Fruit fly (Drosophila melanogaster): ENCODE results near the gene CG11885.
A peak's percentile ranks its signal among the peaks of the same experiment; 100 is the strongest.

Gene CG11885

dm6 chr2L:469912-470311 lies 48.7 kb upstream of the CG11885 start (continued):
- no peak for TF ChIP-seq kah (GFP tag; optimal IDR thresholded peaks at IDR 0.05)
- TF ChIP-seq bab2 (GFP tag; optimal IDR thresholded peaks at IDR 0.05), result no peak
- TF ChIP-seq CG17359 (tag; optimal IDR thresholded peaks at IDR 0.05), result peak; percentile 27
- peak; percentile 78 for TF ChIP-seq CG11696 (GFP tag; IDR thresholded peaks at IDR 0.05)
- TF ChIP-seq lola (GFP tag; optimal IDR thresholded peaks at IDR 0.05), result no peak
- peak; percentile 22 for TF ChIP-seq Blimp-1 (GFP tag; optimal IDR thresholded peaks at IDR 0.05)
- no peak for TF ChIP-seq Xrp1 (GFP tag; IDR thresholded peaks at IDR 0.05)
- peak; percentile 48 for TF ChIP-seq CG1603 (tag; optimal IDR thresholded peaks at IDR 0.05)
- TF ChIP-seq prd (optimal IDR thresholded peaks at IDR 0.05), result no peak
- TF ChIP-seq prd (GFP tag; IDR thresholded peaks at IDR 0.05), result 0 out of 3 replicates have a peak, but pooled peaks have one; percentile 17
- no peak for TF ChIP-seq Usf (GFP tag; optimal IDR thresholded peaks at IDR 0.05)
- TF ChIP-seq tap (tag; optimal IDR thresholded peaks at IDR 0.05), result peak; percentile 8
- no peak for TF ChIP-seq Dip2 (GFP tag; IDR thresholded peaks at IDR 0.05)
- TF ChIP-seq CG14050 (GFP tag; IDR thresholded peaks at IDR 0.05), result no peak
- TF ChIP-seq CG15073 (GFP tag; optimal IDR thresholded peaks at IDR 0.05), result peak; percentile 38
- TF ChIP-seq CG9215 (GFP tag; IDR thresholded peaks at IDR 0.05), result no peak
- TF ChIP-seq sens (GFP tag), result peak; percentile 58
- peak; percentile 13 for TF ChIP-seq PHDP (tag; optimal IDR thresholded peaks at IDR 0.05)

- TF ChIP-seq unpg (GFP tag; optimal IDR thresholded peaks at IDR 0.05) (peak; percentile 83), CG14050 (GFP tag; IDR thresholded peaks at IDR 0.05) (peak; percentile 76), gcm2 (GFP tag; optimal IDR thresholded peaks at IDR 0.05) (peak; percentile 14), inv (GFP tag; IDR thresholded peaks at IDR 0.05; ENCODE audit: partially characterized antibody) (no peak), psq (GFP tag; optimal IDR thresholded peaks at IDR 0.05) (peak; percentile 54), sug (tag; optimal IDR thresholded peaks at IDR 0.05) (peak; percentile 50), Dek (tag; optimal IDR thresholded peaks at IDR 0.05) (peak; percentile 65), CG6654 (GFP tag; optimal IDR thresholded peaks at IDR 0.05) (peak; percentile 37), E2f2 (GFP tag; IDR thresholded peaks at IDR 0.05) (no peak), MBD-R2 (GFP tag; IDR thresholded peaks at IDR 0.05) (peak; percentile 26; the same call in 1 of the 2 replicates), pnt (GFP tag; optimal IDR thresholded peaks at IDR 0.05) (peak; percentile 54), CkIIα-i1 (GFP tag; IDR thresholded peaks at IDR 0.05) (no peak), CG9932 (GFP tag; IDR thresholded peaks at IDR 0.05) (peak; percentile 60), CG2712 (tag; optimal IDR thresholded peaks at IDR 0.05) (peak; percentile 81), Bgb (GFP tag; IDR thresholded peaks at IDR 0.05; ENCODE audit: partially characterized antibody) (no peak), btn (GFP tag; optimal IDR thresholded peaks at IDR 0.05) (peak; percentile 41), pfk (GFP tag; optimal IDR thresholded peaks at IDR 0.05) (no peak), CG17612 (GFP tag; IDR thresholded peaks at IDR 0.05) (peak; percentile 63), Bteb2 (GFP tag; optimal IDR thresholded peaks at IDR 0.05) (peak; percentile 62), CG12071 (GFP tag; optimal IDR thresholded peaks at IDR 0.05) (peak; percentile 75), dati (GFP tag; IDR thresholded peaks at IDR 0.05) (peak; percentile 67), corto (GFP tag; optimal IDR thresholded peaks at IDR 0.05) (peak; percentile 19), nerfin-2 (GFP tag; IDR thresholded peaks at IDR 0.05; ENCODE audit: partially characterized antibody) (no peak), lab (GFP tag; optimal IDR thresholded peaks at IDR 0.05) (peak; percentile 87), Antp (GFP tag; optimal IDR thresholded peaks at IDR 0.05) (peak; percentile 68), luna (GFP tag; optimal IDR thresholded peaks at IDR 0.05) (peak; percentile 44), prd (optimal IDR thresholded peaks at IDR 0.05) (no peak), prd (GFP tag; IDR thresholded peaks at IDR 0.05) (peak; percentile 82), CG16863 (GFP tag; optimal IDR thresholded peaks at IDR 0.05) (peak; percentile 79), Vsx1 (GFP tag; optimal IDR thresholded peaks at IDR 0.05) (peak; percentile 44), CG6765 (GFP tag; optimal IDR thresholded peaks at IDR 0.05) (peak; percentile 53), CG17361 (GFP tag; IDR thresholded peaks at IDR 0.05) (peak; percentile 73), al (GFP tag; IDR thresholded peaks at IDR 0.05) (peak; percentile 56; the same call in 1 of the 2 replicates), CG4328 (GFP tag; optimal IDR thresholded peaks at IDR 0.05) (no peak)
Measured at dm6 chr2L:468745-469358, 47.6 kb upstream of the CG11885 start.

Data from whole organism, embryonic.